Fruit fly (Drosophila melanogaster) whole organism, prepupa: Measurements from ENCODE around the gene CG14154.

ENCODE experiments used
- Blimp-1 ChIP-seq: fragments of 200-800 bp; sonication (Bioruptor generic); optimal IDR thresholded peaks from 3 replicates; lab custom pipeline; 2017; ENCODE audit warnings: missing biosample characterization, missing genetic modification characterization, mild to moderate bottlenecking, moderate library complexity, missing genetic modification reagents
- CG11294 ChIP-seq: fragments of 200-800 bp; sonication (Bioruptor generic); IDR thresholded peaks from 2 replicates; pipeline ENCODE4 v1.3.6; 2022; ENCODE audit warnings: missing biosample characterization, missing genetic modification characterization
- CG11762 ChIP-seq: fragments of 200-800 bp; sonication (Bioruptor generic); optimal IDR thresholded peaks from 3 replicates; lab custom pipeline; 2016; ENCODE audit warnings: missing biosample characterization, missing genetic modification characterization; ENCODE audit not compliant: insufficient read depth
- CG11902 ChIP-seq: fragments of 200-800 bp; sonication (Bioruptor generic); optimal IDR thresholded peaks from 3 replicates; lab custom pipeline; 2016; ENCODE audit warnings: missing biosample characterization, missing genetic modification characterization
- CG15336 ChIP-seq: fragments of 200-800 bp; sonication (Bioruptor generic); IDR thresholded peaks from 2 replicates; pipeline ENCODE4 v1.3.6; 2022; ENCODE audit warnings: missing biosample characterization, missing genetic modification characterization
- CG1621 ChIP-seq: fragments of 200-800 bp; sonication (Bioruptor generic); optimal IDR thresholded peaks from 3 replicates; lab custom pipeline; 2018; ENCODE audit warnings: missing biosample characterization, mild to moderate bottlenecking, missing genetic modification characterization
- CG3032 ChIP-seq: fragments of 200-800 bp; optimal IDR thresholded peaks from 2 replicates; lab custom pipeline; 2019; ENCODE audit warnings: missing biosample characterization, mild to moderate bottlenecking, missing genetic modification characterization, moderate library complexity
- CG31627 ChIP-seq: fragments of 200-800 bp; sonication (Bioruptor generic); optimal IDR thresholded peaks from 3 replicates; lab custom pipeline; 2016; ENCODE audit warnings: missing biosample characterization, missing genetic modification characterization
- CG32006 ChIP-seq: fragments of 200-800 bp; sonication (Bioruptor generic); optimal IDR thresholded peaks from 3 replicates; lab custom pipeline; 2017; ENCODE audit warnings: missing biosample characterization, mild to moderate bottlenecking, missing genetic modification characterization
- CG34406 ChIP-seq: fragments of 200-800 bp; sonication (Bioruptor generic); optimal IDR thresholded peaks from 3 replicates; lab custom pipeline; 2016; ENCODE audit warnings: missing biosample characterization, missing genetic modification characterization
- CG3919 ChIP-seq: fragments of 200-800 bp; sonication (Bioruptor generic); optimal IDR thresholded peaks from 3 replicates; lab custom pipeline; 2016; ENCODE audit warnings: missing biosample characterization, missing genetic modification characterization
- CG4318 ChIP-seq: fragments of 200-800 bp; sonication (Bioruptor generic); optimal IDR thresholded peaks from 3 replicates; lab custom pipeline; 2017; ENCODE audit warnings: missing biosample characterization, mild to moderate bottlenecking, missing genetic modification characterization
- CG6808 ChIP-seq: fragments of 200-800 bp; sonication (Bioruptor generic); optimal IDR thresholded peaks from 3 replicates; lab custom pipeline; 2017; ENCODE audit warnings: missing biosample characterization, missing genetic modification characterization, mild to moderate bottlenecking, moderate library complexity, missing genetic modification reagents
- CG6854 ChIP-seq: fragments of 200-800 bp; sonication (Bioruptor generic); optimal IDR thresholded peaks from 2 replicates; lab custom pipeline; 2017; ENCODE audit warnings: missing biosample characterization, mild to moderate bottlenecking, missing genetic modification characterization
- CG8119 ChIP-seq: fragments of 200-800 bp; sonication (Bioruptor generic); IDR thresholded peaks from 3 replicates; pipeline ENCODE4 v1.3.6; 2022; ENCODE audit warnings: missing biosample characterization, missing genetic modification characterization
- CG8319 ChIP-seq: fragments of 200-800 bp; sonication (Bioruptor generic); optimal IDR thresholded peaks from 3 replicates; lab custom pipeline; 2016; ENCODE audit warnings: missing biosample characterization, missing genetic modification characterization
- CG9139 ChIP-seq: fragments of 200-800 bp; sonication (Bioruptor generic); optimal IDR thresholded peaks from 3 replicates; lab custom pipeline; 2017; ENCODE audit warnings: missing biosample characterization, mild to moderate bottlenecking, missing genetic modification characterization
- Eip75B ChIP-seq: fragments of 200-800 bp; sonication (Bioruptor generic); optimal IDR thresholded peaks from 3 replicates; lab custom pipeline; 2016; ENCODE audit warnings: missing biosample characterization, missing genetic modification characterization
- Eip78C ChIP-seq: fragments of 200-800 bp; sonication (Bioruptor generic); peaks from one replicate; lab custom pipeline; 2016; ENCODE audit warnings: missing biosample characterization, missing genetic modification characterization
- Eip93F ChIP-seq: fragments of 200-800 bp; sonication (Bioruptor generic); optimal IDR thresholded peaks from 2 replicates; lab custom pipeline; 2016; ENCODE audit warnings: missing biosample characterization, mild to moderate bottlenecking, missing genetic modification characterization
- Ets96B ChIP-seq: fragments of 200-800 bp; optimal IDR thresholded peaks from 2 replicates; lab custom pipeline; 2019; ENCODE audit warnings: missing biosample characterization, mild to moderate bottlenecking, missing genetic modification characterization, moderate library complexity
- Hr38 ChIP-seq: sonication (Bioruptor generic); optimal IDR thresholded peaks from 2 replicates; lab custom pipeline; 2016; ENCODE audit warnings: missing biosample characterization, missing genetic modification characterization
- Hr39 ChIP-seq: fragments of 200-800 bp; sonication (Bioruptor generic); optimal IDR thresholded peaks from 2 replicates; lab custom pipeline; 2016; ENCODE audit warnings: missing biosample characterization, missing genetic modification characterization
- Hr4 ChIP-seq: fragments of 200-800 bp; sonication (Bioruptor generic); optimal IDR thresholded peaks from 3 replicates; lab custom pipeline; 2016; ENCODE audit warnings: missing biosample characterization, missing genetic modification characterization
- Lpt ChIP-seq: fragments of 200-800 bp; sonication (Bioruptor generic); optimal IDR thresholded peaks from 3 replicates; lab custom pipeline; 2016; ENCODE audit warnings: missing biosample characterization, missing genetic modification characterization
- OdsH ChIP-seq: fragments of 200-800 bp; sonication (Bioruptor generic); optimal IDR thresholded peaks from 3 replicates; lab custom pipeline; 2016; ENCODE audit warnings: missing biosample characterization, missing genetic modification characterization
- Smox ChIP-seq: fragments of 200-800 bp; sonication (Bioruptor generic); optimal IDR thresholded peaks from 3 replicates; lab custom pipeline; 2016; ENCODE audit warnings: missing biosample characterization, missing genetic modification characterization
- Sox15 ChIP-seq: fragments of 200-800 bp; sonication (Bioruptor generic); optimal IDR thresholded peaks from 3 replicates; lab custom pipeline; 2016; ENCODE audit warnings: missing biosample characterization, missing genetic modification characterization
- achi ChIP-seq: fragments of 200-800 bp; sonication (Bioruptor generic); optimal IDR thresholded peaks from 3 replicates; lab custom pipeline; 2016; ENCODE audit warnings: missing biosample characterization, missing genetic modification characterization
- acj6 ChIP-seq: fragments of 200-800 bp; sonication (Bioruptor generic); optimal IDR thresholded peaks from 3 replicates; lab custom pipeline; 2016; ENCODE audit warnings: missing biosample characterization, missing genetic modification characterization
- dac ChIP-seq: fragments of 200-800 bp; sonication (Bioruptor generic); optimal IDR thresholded peaks from 2 replicates; lab custom pipeline; 2017; ENCODE audit warnings: missing biosample characterization, mild to moderate bottlenecking, missing genetic modification characterization
- dsx ChIP-seq: fragments of 200-800 bp; optimal IDR thresholded peaks from 3 replicates; lab custom pipeline; 2019; ENCODE audit warnings: missing biosample characterization, mild to moderate bottlenecking, missing genetic modification characterization, moderate library complexity; ENCODE audit not compliant: poor library complexity, severe bottlenecking
- eg ChIP-seq: fragments of 200-800 bp; sonication (Bioruptor generic); IDR thresholded peaks from 3 replicates; pipeline ENCODE4 v1.3.6; 2022; ENCODE audit warnings: missing biosample characterization, missing genetic modification characterization
- esn ChIP-seq: fragments of 200-800 bp; sonication (Bioruptor generic); optimal IDR thresholded peaks from 2 replicates; lab custom pipeline; 2016; ENCODE audit warnings: missing biosample characterization, mild to moderate bottlenecking, missing genetic modification characterization, moderate library complexity
- fd85E ChIP-seq: fragments of 200-800 bp; sonication (Bioruptor generic); optimal IDR thresholded peaks from 3 replicates; lab custom pipeline; 2016; ENCODE audit warnings: missing biosample characterization, missing genetic modification characterization
- fkh ChIP-seq: fragments of 200-800 bp; sonication (Bioruptor generic); optimal IDR thresholded peaks from 3 replicates; lab custom pipeline; 2017; ENCODE audit warnings: missing biosample characterization, mild to moderate bottlenecking, missing genetic modification characterization, moderate library complexity
- lz ChIP-seq: fragments of 200-800 bp; sonication (Bioruptor generic); optimal IDR thresholded peaks from 3 replicates; lab custom pipeline; 2016; ENCODE audit warnings: missing biosample characterization, missing genetic modification characterization
- net ChIP-seq: fragments of 200-800 bp; sonication (Bioruptor generic); optimal IDR thresholded peaks from 3 replicates; lab custom pipeline; 2016; ENCODE audit warnings: missing biosample characterization, missing genetic modification characterization
- salr ChIP-seq, 2 experiments: fragments of 200-800 bp; sonication (Bioruptor generic); optimal IDR thresholded peaks; 3 replicates each; lab custom pipeline; 2016 to 2018; ENCODE audit warnings: missing biosample characterization in 2 of 2, missing genetic modification characterization in 2 of 2, mild to moderate bottlenecking in 1 of 2
- ss ChIP-seq, 2 experiments: fragments of 200-800 bp; sonication (Bioruptor generic); optimal IDR thresholded peaks; 2 replicates in 1 of 2; 3 replicates in 1 of 2; lab custom pipeline; 2017 to 2018; ENCODE audit warnings: mild to moderate bottlenecking in 2 of 2, missing biosample characterization in 2 of 2, missing genetic modification characterization in 2 of 2, moderate library complexity in 1 of 2
- svp ChIP-seq: fragments of 200-800 bp; sonication (Bioruptor generic); peaks from one replicate; lab custom pipeline; 2016; ENCODE audit warnings: missing biosample characterization, missing genetic modification characterization
- topi ChIP-seq: fragments of 200-800 bp; sonication (Bioruptor generic); optimal IDR thresholded peaks from 3 replicates; lab custom pipeline; 2016; ENCODE audit warnings: missing biosample characterization, missing genetic modification characterization
- vri ChIP-seq: fragments of 200-800 bp; sonication (Bioruptor generic); optimal IDR thresholded peaks from 3 replicates; lab custom pipeline; 2016; ENCODE audit warnings: missing biosample characterization, mild to moderate bottlenecking, missing genetic modification characterization

Gene CG14154

dm6 chr3L:10660744-10661589, 19.3 kb downstream of the CG14154 start, which contains the start of the genes CG32066 and CG8003 (continued):
- TF ChIP-seq Smox: peak; percentile 39
- TF ChIP-seq net (GFP tag; lab: Kevin White, UChicago): peak; percentile 29
- TF ChIP-seq achi (GFP tag; lab: Kevin White, UChicago): peak; percentile 38
- TF ChIP-seq CG3032 (tag; lab: Kevin White, UChicago): peak; percentile 35
- peak; percentile 43 for TF ChIP-seq topi (GFP tag; lab: Kevin White, UChicago)
- peak; percentile 21 for TF ChIP-seq lz
- peak; percentile 24; the same call in 1 of the 2 replicates for TF ChIP-seq CG15336 (GFP tag; lab: Robert Waterston, UW)
- peak; percentile 35 for TF ChIP-seq CG32006 (GFP tag; lab: Kevin White, UChicago)

dm6 chr3L:10663190-10663763, 21.6 kb downstream of the CG14154 start, which contains the start of gene Adi1:
Gene Adi1 (plus strand): TSS chr3L:10663376.
- TF ChIP-seq CG31627 (GFP tag; lab: Kevin White, UChicago): no peak
- TF ChIP-seq svp: peak; percentile 97

- TF ChIP-seq CG6854 (peak; percentile 71), dsx (peak; percentile 60), CG3032 (tag; lab: Kevin White, UChicago) (peak; percentile 22), Blimp-1 (GFP tag; lab: Kevin White, UChicago) (peak; percentile 13), Eip78C (GFP tag; lab: Kevin White, UChicago) (peak; percentile 86), Hr39 (GFP tag; lab: Kevin White, UChicago) (no peak), fd85E (GFP tag; lab: Kevin White, UChicago) (peak; percentile 60), Sox15 (no peak), CG11294 (GFP tag; lab: Robert Waterston, UW) (no peak), OdsH (peak; percentile 34), CG11762 (GFP tag; lab: Kevin White, UChicago) (no peak), Hr4 (GFP tag; lab: Kevin White, UChicago) (no peak), CG4318 (GFP tag; lab: Kevin White, UChicago) (no peak), esn (GFP tag; lab: Kevin White, UChicago) (peak; percentile 24), acj6 (peak; percentile 10), svp (no peak), CG9139 (peak; percentile 27), CG34406 (GFP tag; lab: Kevin White, UChicago) (peak; percentile 17), CG6808 (GFP tag; lab: Kevin White, UChicago) (peak; percentile 42), salr (GFP tag; optimal IDR thresholded peaks at IDR 0.05; lab: Kevin White, UChicago) (no peak), dac (GFP tag; lab: Kevin White, UChicago) (no peak), CG8119 (GFP tag; lab: Robert Waterston, UW) (peak; percentile 44; the same call in 2 of the 3 replicates), fkh (GFP tag; lab: Kevin White, UChicago) (peak; percentile 96), ss (GFP tag; optimal IDR thresholded peaks at IDR 0.05; lab: Kevin White, UChicago) (peak; percentile 53 to 66), CG11902 (GFP tag; lab: Kevin White, UChicago) (no peak), Lpt (no peak), Hr38 (no peak), vri (GFP tag; lab: Kevin White, UChicago) (peak; percentile 60), net (GFP tag; lab: Kevin White, UChicago) (peak; percentile 56), achi (GFP tag; lab: Kevin White, UChicago) (peak; percentile 4), CG15336 (GFP tag; lab: Robert Waterston, UW) (peak; percentile 57; the same call in 1 of the 2 replicates), lz (peak; percentile 39), topi (GFP tag; lab: Kevin White, UChicago) (peak; percentile 54), Ets96B (peak; percentile 36), CG8319 (GFP tag; lab: Kevin White, UChicago) (no peak), CG3919 (GFP tag; lab: Kevin White, UChicago) (peak; percentile 40), eg (GFP tag; lab: Robert Waterston, UW) (peak; percentile 81), Eip93F (GFP tag; lab: Kevin White, UChicago) (peak; percentile 50), CG1621 (tag; lab: Kevin White, UChicago) (peak; percentile 41), Eip75B (GFP tag; lab: Kevin White, UChicago) (peak; percentile 48)
Measured at dm6 chr3L:10664511-10665062, 22.9 kb downstream of the CG14154 start, which contains the start of gene simj. Gene simj (plus strand): TSS chr3L:10664739.
